Worm (Caenorhabditis elegans): ENCODE data around the gene wee-1.1.

- no peak for TF ChIP-seq ceh-82 (tag; optimal IDR thresholded peaks at IDR 0.05)
- no peak for TF ChIP-seq nhr-6 (tag; optimal IDR thresholded peaks at IDR 0.05)
- no peak for TF ChIP-seq snpc-4 (tag; optimal IDR thresholded peaks at IDR 0.05)
- peak; percentile 23 for TF ChIP-seq nhr-11 (tag; optimal IDR thresholded peaks at IDR 0.05)
- TF ChIP-seq aly-2 (tag; optimal IDR thresholded peaks at IDR 0.05): no peak
- no peak for TF ChIP-seq R02D3.7 (tag; optimal IDR thresholded peaks at IDR 0.05)
- TF ChIP-seq aha-1 (tag): no peak
- TF ChIP-seq lir-3 (tag; optimal IDR thresholded peaks at IDR 0.05): no peak
- no peak for TF ChIP-seq ceh-28 (tag; optimal IDR thresholded peaks at IDR 0.05)
- no peak for TF ChIP-seq ztf-11 (tag; optimal IDR thresholded peaks at IDR 0.05)
- TF ChIP-seq nhr-76 (tag; optimal IDR thresholded peaks at IDR 0.05): no peak
- no peak for TF ChIP-seq jun-1 (tag; optimal IDR thresholded peaks at IDR 0.05)
- TF ChIP-seq lin-13 (GFP tag; optimal IDR thresholded peaks at IDR 0.05): no peak
Measured at ce11 chrII:9624110-9624695, 40.8 kb upstream of the wee-1.1 start, which contains the start of the genes dnj-20 and ZK1307.8.

Data from whole organism, L4 larva.